Fruit fly (Drosophila melanogaster): Measurements from ENCODE around the gene colt.
A peak's percentile ranks its signal among the peaks of the same experiment; 100 is the strongest.

DNA sequence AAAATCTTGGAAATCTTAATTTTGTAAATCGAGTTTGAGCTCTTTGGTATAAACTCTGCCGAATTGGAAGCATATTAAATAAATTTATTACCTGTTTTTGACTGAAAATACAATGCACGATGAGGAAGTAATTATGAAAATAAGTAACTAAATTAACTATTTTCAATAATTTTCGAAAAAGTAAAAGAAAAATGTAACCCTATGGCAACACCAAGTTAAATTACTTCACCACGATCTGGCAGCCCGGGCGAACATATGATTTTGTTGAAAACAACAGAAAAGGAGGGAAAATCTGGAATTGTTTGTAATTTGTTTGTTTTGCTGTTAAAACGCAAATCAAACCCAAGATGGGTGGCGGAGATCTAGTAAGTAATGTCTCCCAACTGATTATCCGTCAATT lies 25.0 kb downstream of the colt start, which contains the start of the genes CG9961 and Cwc25:
- TF ChIP-seq Bdp1 (GFP tag; optimal IDR thresholded peaks at IDR 0.05): no peak
- TF ChIP-seq Sry-δ (GFP tag; optimal IDR thresholded peaks at IDR 0.05): no peak
- no peak for TF ChIP-seq D19B (GFP tag; optimal IDR thresholded peaks at IDR 0.05)
- peak; percentile 84 for TF ChIP-seq sens (GFP tag)
- no peak for TF ChIP-seq CG7745 (tag; optimal IDR thresholded peaks at IDR 0.05)
- no peak for TF ChIP-seq CG6854 (GFP tag; optimal IDR thresholded peaks at IDR 0.05)
- no peak for TF ChIP-seq Atf6 (GFP tag; IDR thresholded peaks at IDR 0.05)
- no peak for TF ChIP-seq CG7839 (tag; optimal IDR thresholded peaks at IDR 0.05)
- TF ChIP-seq CG11456 (GFP tag; IDR thresholded peaks at IDR 0.05): no peak
